Worm (Caenorhabditis elegans) whole organism, mixed stage, embryonic: ENCODE results near the gene grd-1.

Experiments used
- M03D4.4 ChIP-seq: sonication (generic microtip); optimal IDR thresholded peaks from 2 replicates; lab custom pipeline; 2017; ENCODE audit warnings: mild to moderate bottlenecking, missing genetic modification characterization, missing compliant biosample characterization
- bed-3 ChIP-seq: fragments of 200-800 bp; sonication (Bioruptor generic); optimal IDR thresholded peaks from 3 replicates; lab custom pipeline; 2018; ENCODE audit warnings: mild to moderate bottlenecking, missing genetic modification characterization, moderate library complexity, missing compliant biosample characterization
- blmp-1 ChIP-seq: fragments of 150-350 bp; optimal IDR thresholded peaks from 2 replicates; lab custom pipeline; 2014; ENCODE audit warnings: missing biosample characterization, missing genetic modification characterization
- ceh-39 ChIP-seq: fragments of 150-350 bp; optimal IDR thresholded peaks from 2 replicates; lab custom pipeline; 2014; ENCODE audit warnings: missing biosample characterization, missing genetic modification characterization
- ceh-43 ChIP-seq: fragments of 200-800 bp; sonication (Bioruptor generic); optimal IDR thresholded peaks from 2 replicates; lab custom pipeline; 2018; ENCODE audit warnings: mild to moderate bottlenecking, missing genetic modification characterization, moderate library complexity, missing compliant biosample characterization
- ceh-83 ChIP-seq: fragments of 200-800 bp; sonication (Bioruptor generic); optimal IDR thresholded peaks from 2 replicates; lab custom pipeline; 2018; ENCODE audit warnings: mild to moderate bottlenecking, missing genetic modification characterization, missing compliant biosample characterization
- ces-1 ChIP-seq: fragments of 150-350 bp; optimal IDR thresholded peaks from 2 replicates; lab custom pipeline; 2014; ENCODE audit warnings: missing biosample characterization, missing genetic modification reagents, missing genetic modification characterization
- cnd-1 ChIP-seq: fragments of 200-800 bp; sonication (Bioruptor generic); optimal IDR thresholded peaks from 2 replicates; lab custom pipeline; 2018; ENCODE audit warnings: mild to moderate bottlenecking, missing genetic modification characterization, missing compliant biosample characterization
- drap-1 ChIP-seq: fragments of 200-800 bp; sonication (Bioruptor generic); optimal IDR thresholded peaks from 3 replicates; lab custom pipeline; 2018; ENCODE audit warnings: mild to moderate bottlenecking, missing genetic modification characterization, missing compliant biosample characterization
- elt-1 ChIP-seq: sonication (generic microtip); optimal IDR thresholded peaks from 2 replicates; lab custom pipeline; 2017; ENCODE audit warnings: missing genetic modification characterization, mild to moderate bottlenecking, missing compliant biosample characterization, antibody characterized with exemption, moderate library complexity, borderline replicate concordance; ENCODE audit not compliant: insufficient read depth
- elt-3 ChIP-seq: fragments of 150-350 bp; optimal IDR thresholded peaks from 2 replicates; lab custom pipeline; 2014; ENCODE audit warnings: missing biosample characterization, missing genetic modification characterization
- flh-1 ChIP-seq: fragments of 200-800 bp; sonication (Bioruptor generic); optimal IDR thresholded peaks from 2 replicates; lab custom pipeline; 2018; ENCODE audit warnings: mild to moderate bottlenecking, missing genetic modification characterization, moderate library complexity, missing compliant biosample characterization
- ham-2 ChIP-seq: fragments of 200-800 bp; sonication (Bioruptor generic); optimal IDR thresholded peaks from 2 replicates; lab custom pipeline; 2018; ENCODE audit warnings: mild to moderate bottlenecking, missing genetic modification characterization, missing compliant biosample characterization
- hlh-1 ChIP-seq: fragments of 150-350 bp; optimal IDR thresholded peaks from 2 replicates; lab custom pipeline; 2014; ENCODE audit warnings: missing biosample characterization, missing genetic modification reagents, missing genetic modification characterization
- lin-13 ChIP-seq: fragments of 150-350 bp; optimal IDR thresholded peaks from 2 replicates; lab custom pipeline; 2014; ENCODE audit warnings: missing biosample characterization, missing genetic modification characterization
- lin-32 ChIP-seq: fragments of 200-800 bp; sonication (Bioruptor generic); optimal IDR thresholded peaks from 2 replicates; lab custom pipeline; 2018; ENCODE audit warnings: mild to moderate bottlenecking, missing genetic modification characterization, missing compliant biosample characterization
- lsy-2 ChIP-seq: fragments of 150-350 bp; optimal IDR thresholded peaks from 2 replicates; lab custom pipeline; 2014; ENCODE audit warnings: missing biosample characterization, missing genetic modification characterization
- mab-5 ChIP-seq: fragments of 150-350 bp; optimal IDR thresholded peaks from 2 replicates; lab custom pipeline; 2014; ENCODE audit warnings: missing biosample characterization, missing genetic modification characterization
- mep-1 ChIP-seq: fragments of 150-350 bp; optimal IDR thresholded peaks from 2 replicates; lab custom pipeline; 2017; ENCODE audit warnings: missing biosample characterization, missing genetic modification reagents, missing genetic modification characterization, inconsistent platforms
- mls-2 ChIP-seq: sonication (generic microtip); optimal IDR thresholded peaks from 2 replicates; lab custom pipeline; 2016; ENCODE audit warnings: mild to moderate bottlenecking, missing genetic modification characterization, moderate library complexity, missing compliant biosample characterization
- nhr-12 ChIP-seq: fragments of 150-350 bp; optimal IDR thresholded peaks from 2 replicates; lab custom pipeline; 2014; ENCODE audit warnings: missing biosample characterization, missing genetic modification characterization
- nhr-2 ChIP-seq: fragments of 150-350 bp; optimal IDR thresholded peaks from 2 replicates; lab custom pipeline; 2014; ENCODE audit warnings: missing biosample characterization, missing genetic modification characterization
- nhr-237 ChIP-seq: fragments of 150-350 bp; optimal IDR thresholded peaks from 2 replicates; lab custom pipeline; 2014; ENCODE audit warnings: missing biosample characterization, missing genetic modification characterization
- nhr-28 ChIP-seq: fragments of 150-350 bp; optimal IDR thresholded peaks from 2 replicates; lab custom pipeline; 2014; ENCODE audit warnings: missing biosample characterization, missing genetic modification characterization
- nhr-76 ChIP-seq: sonication (generic microtip); optimal IDR thresholded peaks from 2 replicates; lab custom pipeline; 2017; ENCODE audit warnings: missing biosample characterization, missing genetic modification characterization
- pha-4 ChIP-seq: fragments of 150-350 bp; optimal IDR thresholded peaks from 2 replicates; lab custom pipeline; 2018; ENCODE audit warnings: missing biosample characterization, missing genetic modification reagents, missing genetic modification characterization
- sem-2 ChIP-seq: fragments of 200-800 bp; sonication (Bioruptor generic); optimal IDR thresholded peaks from 2 replicates; lab custom pipeline; 2018; ENCODE audit warnings: mild to moderate bottlenecking, missing genetic modification characterization, missing compliant biosample characterization
- snpc-4 ChIP-seq: fragments of 150-350 bp; optimal IDR thresholded peaks from 2 replicates; lab custom pipeline; 2014; ENCODE audit warnings: missing biosample characterization, missing genetic modification characterization
- sptf-1 ChIP-seq: sonication (generic microtip); optimal IDR thresholded peaks from 2 replicates; lab custom pipeline; 2017; ENCODE audit warnings: mild to moderate bottlenecking, missing genetic modification characterization, moderate library complexity, missing compliant biosample characterization
- tbx-8 ChIP-seq: fragments of 200-800 bp; sonication (Bioruptor generic); optimal IDR thresholded peaks from 2 replicates; lab custom pipeline; 2018; ENCODE audit warnings: mild to moderate bottlenecking, missing genetic modification characterization, moderate library complexity, missing compliant biosample characterization
- unc-120 ChIP-seq: sonication (generic microtip); optimal IDR thresholded peaks from 2 replicates; lab custom pipeline; 2017; ENCODE audit warnings: missing genetic modification characterization, missing compliant biosample characterization; ENCODE audit not compliant: poor library complexity, severe bottlenecking
- unc-39 ChIP-seq: fragments of 150-350 bp; optimal IDR thresholded peaks from 2 replicates; lab custom pipeline; 2014; ENCODE audit warnings: missing biosample characterization, missing genetic modification characterization
- unc-62 ChIP-seq: fragments of 150-350 bp; optimal IDR thresholded peaks from 2 replicates; lab custom pipeline; 2014; ENCODE audit warnings: missing biosample characterization, missing genetic modification reagents, missing genetic modification characterization
- zip-8 ChIP-seq: fragments of 150-350 bp; optimal IDR thresholded peaks from 2 replicates; lab custom pipeline; 2014; ENCODE audit warnings: missing biosample characterization, missing genetic modification characterization
- ztf-11 ChIP-seq: fragments of 150-350 bp; optimal IDR thresholded peaks from 2 replicates; lab custom pipeline; 2014; ENCODE audit warnings: missing biosample characterization, missing genetic modification characterization

The grd-1 gene

DNA sequence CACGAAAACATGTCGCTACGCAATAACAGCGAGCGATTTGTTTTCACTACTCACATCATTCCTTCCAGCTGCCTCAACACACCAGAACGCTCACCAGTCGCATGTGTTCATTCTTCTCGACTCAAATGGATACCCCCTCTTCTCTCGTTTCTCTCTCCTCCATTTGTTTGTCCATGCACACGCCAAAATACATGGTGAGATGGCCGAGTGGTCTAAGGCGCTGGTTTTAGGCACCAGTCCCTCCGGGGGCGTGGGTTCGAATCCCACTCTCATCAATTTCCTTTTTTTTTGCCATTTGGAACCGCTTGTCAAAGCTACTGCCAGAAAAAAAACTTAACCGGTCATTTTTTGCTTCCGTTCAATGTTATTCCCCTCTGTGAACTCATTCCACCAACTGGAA is 13.8 kb upstream of the grd-1 start:
- TF ChIP-seq unc-120 (tag; lab: Kevin White, UChicago) = peak; percentile 46
- peak; percentile 73 for TF ChIP-seq sem-2 (GFP tag; lab: Kevin White, UChicago)
- TF ChIP-seq unc-62 (GFP tag; lab: Kevin White, UChicago) = no peak
- TF ChIP-seq snpc-4 (tag; lab: Kevin White, UChicago) = no peak
- TF ChIP-seq ceh-83 (GFP tag; lab: Kevin White, UChicago) = peak; percentile 83
- TF ChIP-seq M03D4.4 (tag; lab: Kevin White, UChicago) = peak; percentile 82
- peak; percentile 75 for TF ChIP-seq ceh-43 (GFP tag; lab: Kevin White, UChicago)
- peak; percentile 55 for TF ChIP-seq ces-1 (GFP tag; lab: Kevin White, UChicago)
- TF ChIP-seq cnd-1 (tag; lab: Kevin White, UChicago) = peak; percentile 86
- peak; percentile 69 for TF ChIP-seq ztf-11 (tag; lab: Kevin White, UChicago)
- no peak for TF ChIP-seq lsy-2 (tag; lab: Kevin White, UChicago)
- TF ChIP-seq sptf-1 (tag; lab: Kevin White, UChicago) = peak; percentile 86
- TF ChIP-seq nhr-28 (tag; lab: Kevin White, UChicago) = no peak
- TF ChIP-seq mls-2 = peak; percentile 88
- no peak for TF ChIP-seq elt-3 (tag; lab: Kevin White, UChicago)
- TF ChIP-seq ham-2 (GFP tag; lab: Kevin White, UChicago) = peak; percentile 5
- TF ChIP-seq mep-1 = peak; percentile 41
- TF ChIP-seq bed-3 (GFP tag; lab: Kevin White, UChicago) = peak; percentile 55
- TF ChIP-seq mab-5 (tag; lab: Kevin White, UChicago) = no peak
- TF ChIP-seq hlh-1 (tag; lab: Kevin White, UChicago) = no peak
- peak; percentile 6 for TF ChIP-seq nhr-12 (tag; lab: Kevin White, UChicago)
- peak; percentile 64 for TF ChIP-seq lin-13
- peak; percentile 48 for TF ChIP-seq pha-4 (tag; lab: Kevin White, UChicago)
- peak; percentile 31 for TF ChIP-seq flh-1 (GFP tag; lab: Kevin White, UChicago)
- peak; percentile 16 for TF ChIP-seq ceh-39 (tag; lab: Kevin White, UChicago)
- no peak for TF ChIP-seq nhr-76
- TF ChIP-seq blmp-1 (tag; lab: Kevin White, UChicago) = no peak
- TF ChIP-seq lin-32 (GFP tag; lab: Kevin White, UChicago) = peak; percentile 63
- peak; percentile 84 for TF ChIP-seq drap-1
- TF ChIP-seq nhr-237 = peak; percentile 9
- TF ChIP-seq elt-1 (tag; lab: Kevin White, UChicago) = no peak
- no peak for TF ChIP-seq nhr-2 (tag; lab: Kevin White, UChicago)
- no peak for TF ChIP-seq unc-39 (tag; lab: Kevin White, UChicago)
- TF ChIP-seq zip-8 (tag; lab: Kevin White, UChicago) = no peak
- TF ChIP-seq tbx-8 (GFP tag; lab: Kevin White, UChicago) = peak; percentile 51

DNA sequence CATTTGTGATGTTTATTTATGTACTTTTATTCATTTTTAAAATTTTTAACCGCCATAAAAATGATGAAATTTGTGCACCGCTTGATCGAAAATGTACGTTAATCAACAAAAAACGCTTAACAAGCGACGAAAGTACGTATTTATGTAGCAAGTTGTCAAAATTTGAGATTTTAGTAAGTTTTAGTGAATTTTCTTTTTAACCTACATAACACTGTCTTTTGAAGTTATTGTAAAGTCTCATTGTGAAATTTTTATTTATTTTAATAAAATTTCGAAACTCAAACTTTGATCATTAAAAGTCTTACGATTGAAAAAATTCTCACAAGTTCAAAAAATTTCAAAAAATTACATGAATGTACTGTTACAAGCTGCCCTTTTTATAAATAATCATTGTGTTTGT is 11.9 kb upstream of the grd-1 start:
- TF ChIP-seq zip-8 (tag; lab: Kevin White, UChicago) (no peak), M03D4.4 (tag; lab: Kevin White, UChicago) (no peak), lin-13 (no peak), nhr-12 (tag; lab: Kevin White, UChicago) (no peak), ceh-43 (GFP tag; lab: Kevin White, UChicago) (no peak), unc-120 (tag; lab: Kevin White, UChicago) (no peak), blmp-1 (tag; lab: Kevin White, UChicago) (no peak), drap-1 (no peak), sptf-1 (tag; lab: Kevin White, UChicago) (no peak), tbx-8 (GFP tag; lab: Kevin White, UChicago) (no peak)

DNA sequence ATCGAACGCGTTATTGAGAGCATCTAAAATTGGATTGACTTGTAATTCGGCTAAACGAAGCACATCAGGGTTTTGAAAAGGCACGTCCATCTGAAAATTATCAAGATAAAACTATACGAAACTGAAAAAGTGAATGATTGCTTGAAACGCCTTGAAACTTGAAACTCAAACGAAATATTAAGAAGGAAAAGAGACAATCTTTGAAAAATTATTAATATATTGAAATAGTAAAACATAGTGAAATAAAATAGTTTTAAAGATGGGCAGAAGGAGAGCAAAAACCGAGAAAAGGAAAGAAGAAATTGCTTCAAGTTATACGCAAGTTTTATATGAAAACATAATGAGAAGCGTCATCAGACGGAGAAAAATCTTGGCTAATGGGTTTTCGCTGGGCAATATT is 11.2 kb upstream of the grd-1 start, which contains the start of gene W02H3.3:
Gene W02H3.3, minus strand, starts transcription at position 101 of the 400 bp plus-strand sequence.
- TF ChIP-seq drap-1 = no peak
- TF ChIP-seq tbx-8 (GFP tag; lab: Kevin White, UChicago) = no peak
- no peak for TF ChIP-seq ceh-43 (GFP tag; lab: Kevin White, UChicago)
- TF ChIP-seq mep-1 = no peak
- TF ChIP-seq pha-4 (tag; lab: Kevin White, UChicago) = no peak
- no peak for TF ChIP-seq ces-1 (GFP tag; lab: Kevin White, UChicago)
- TF ChIP-seq elt-1 (tag; lab: Kevin White, UChicago) = no peak
- no peak for TF ChIP-seq flh-1 (GFP tag; lab: Kevin White, UChicago)
- no peak for TF ChIP-seq mls-2
- no peak for TF ChIP-seq lin-13
- TF ChIP-seq elt-3 (tag; lab: Kevin White, UChicago) = no peak
- no peak for TF ChIP-seq ztf-11 (tag; lab: Kevin White, UChicago)
- TF ChIP-seq ham-2 (GFP tag; lab: Kevin White, UChicago) = no peak
- no peak for TF ChIP-seq unc-39 (tag; lab: Kevin White, UChicago)
- no peak for TF ChIP-seq cnd-1 (tag; lab: Kevin White, UChicago)
- TF ChIP-seq sptf-1 (tag; lab: Kevin White, UChicago) = no peak
- TF ChIP-seq snpc-4 (tag; lab: Kevin White, UChicago) = no peak
